Worm (Caenorhabditis elegans): ENCODE data around the gene tig-3.

ce11 chrII:15205346-15205745 is 46.2 kb downstream of the tig-3 start:
- no peak for TF ChIP-seq ama-1 (optimal IDR thresholded peaks at IDR 0.05)
- TF ChIP-seq scrt-1 (GFP tag; IDR thresholded peaks at IDR 0.05): no peak
